Worm (Caenorhabditis elegans) whole organism, L3 larva: ENCODE data around the gene ZK662.2.

Source experiments
- R02D3.7 ChIP-seq: fragments of 150-350 bp; optimal IDR thresholded peaks from 2 replicates; lab custom pipeline; 2014; ENCODE audit warnings: missing biosample characterization, missing genetic modification characterization
- ZK546.5 ChIP-seq: sonication (generic microtip); optimal IDR thresholded peaks from 2 replicates; lab custom pipeline; 2017; ENCODE audit warnings: missing biosample characterization, missing genetic modification characterization
- aly-2 ChIP-seq: fragments of 150-350 bp; optimal IDR thresholded peaks from 2 replicates; lab custom pipeline; 2014; ENCODE audit warnings: missing biosample characterization, missing genetic modification characterization
- ama-1 ChIP-seq: fragments of 150-350 bp; optimal IDR thresholded peaks from 2 replicates; lab custom pipeline; 2018
- ceh-16 ChIP-seq: sonication (generic microtip); optimal IDR thresholded peaks from 2 replicates; lab custom pipeline; 2017; ENCODE audit warnings: missing biosample characterization, missing genetic modification characterization
- ceh-28 ChIP-seq: fragments of 150-350 bp; optimal IDR thresholded peaks from 2 replicates; lab custom pipeline; 2014; ENCODE audit warnings: missing biosample characterization, missing genetic modification reagents, missing genetic modification characterization
- ceh-82 ChIP-seq: fragments of 150-350 bp; optimal IDR thresholded peaks from 2 replicates; lab custom pipeline; 2014; ENCODE audit warnings: missing biosample characterization, missing genetic modification characterization
- ceh-9 ChIP-seq: sonication (generic microtip); optimal IDR thresholded peaks from 2 replicates; lab custom pipeline; 2018; ENCODE audit warnings: missing biosample characterization, missing genetic modification characterization
- daf-12 ChIP-seq: fragments of 150-350 bp; optimal IDR thresholded peaks from 2 replicates; lab custom pipeline; 2014; ENCODE audit warnings: missing biosample characterization, missing genetic modification reagents, missing genetic modification characterization
- egl-27 ChIP-seq: sonication (generic microtip); optimal IDR thresholded peaks from 4 replicates; lab custom pipeline; 2017; ENCODE audit warnings: missing biosample characterization, missing genetic modification reagents, missing genetic modification characterization
- egl-5 ChIP-seq: fragments of 150-350 bp; optimal IDR thresholded peaks from 2 replicates; lab custom pipeline; 2017; ENCODE audit warnings: missing biosample characterization, missing genetic modification reagents, missing genetic modification characterization, inconsistent platforms
- elt-1 ChIP-seq: fragments of 150-350 bp; optimal IDR thresholded peaks from 2 replicates; lab custom pipeline; 2014; ENCODE audit warnings: missing biosample characterization, missing genetic modification characterization
- elt-2 ChIP-seq: sonication (generic microtip); optimal IDR thresholded peaks from 2 replicates; lab custom pipeline; 2016; ENCODE audit warnings: missing genetic modification reagents, mild to moderate bottlenecking, missing genetic modification characterization, missing compliant biosample characterization
- elt-3 ChIP-seq, 3 experiments: fragments of 150-350 bp in 1 of 3; sonication (generic microtip) in 2 of 3; optimal IDR thresholded peaks; 2 replicates in 2 of 3; 4 replicates in 1 of 3; lab custom pipeline; 2014 to 2017; ENCODE audit warnings: missing biosample characterization in 3 of 3, missing genetic modification characterization in 3 of 3
- fkh-10 ChIP-seq: sonication (generic microtip); optimal IDR thresholded peaks from 2 replicates; lab custom pipeline; 2017; ENCODE audit warnings: missing biosample characterization, missing genetic modification reagents, missing genetic modification characterization
- fkh-2 ChIP-seq: fragments of 150-350 bp; optimal IDR thresholded peaks from 2 replicates; lab custom pipeline; 2014; ENCODE audit warnings: missing biosample characterization, missing genetic modification reagents, missing genetic modification characterization
- fos-1 ChIP-seq: fragments of 150-350 bp; optimal IDR thresholded peaks from 2 replicates; lab custom pipeline; 2014; ENCODE audit warnings: missing biosample characterization, missing genetic modification characterization
- hmg-11 ChIP-seq: sonication (generic microtip); optimal IDR thresholded peaks from 2 replicates; lab custom pipeline; 2016; ENCODE audit warnings: missing genetic modification characterization, missing compliant biosample characterization
- jun-1 ChIP-seq: fragments of 150-350 bp; optimal IDR thresholded peaks from 2 replicates; lab custom pipeline; 2014; ENCODE audit warnings: missing biosample characterization, missing genetic modification reagents, missing genetic modification characterization
- lin-15B ChIP-seq: fragments of 150-350 bp; optimal IDR thresholded peaks from 2 replicates; lab custom pipeline; 2014; ENCODE audit warnings: missing biosample characterization, missing genetic modification characterization
- lin-39 ChIP-seq: fragments of 150-350 bp; optimal IDR thresholded peaks from 2 replicates; lab custom pipeline; 2018; ENCODE audit warnings: missing biosample characterization, missing genetic modification reagents, missing genetic modification characterization
- lsy-12 ChIP-seq: sonication (generic microtip); optimal IDR thresholded peaks from 2 replicates; lab custom pipeline; 2016; ENCODE audit warnings: mild to moderate bottlenecking, missing genetic modification characterization, missing compliant biosample characterization
- mdl-1 ChIP-seq: fragments of 150-350 bp; optimal IDR thresholded peaks from 2 replicates; lab custom pipeline; 2014; ENCODE audit warnings: missing biosample characterization, missing genetic modification characterization
- mml-1 ChIP-seq: fragments of 150-350 bp; sonication (generic microtip); optimal IDR thresholded peaks from 3 replicates; lab custom pipeline; 2014; ENCODE audit warnings: missing biosample characterization, missing genetic modification characterization
- nfya-1 ChIP-seq: sonication (generic microtip); optimal IDR thresholded peaks from 2 replicates; lab custom pipeline; 2017; ENCODE audit warnings: missing genetic modification characterization, mild to moderate bottlenecking, missing compliant biosample characterization, antibody characterized with exemption, moderate library complexity; ENCODE audit not compliant: insufficient read depth
- nhr-11 ChIP-seq: fragments of 150-350 bp; optimal IDR thresholded peaks from 2 replicates; lab custom pipeline; 2014; ENCODE audit warnings: missing biosample characterization, missing genetic modification characterization
- nhr-12 ChIP-seq: fragments of 150-350 bp; optimal IDR thresholded peaks from 2 replicates; lab custom pipeline; 2014; ENCODE audit warnings: missing biosample characterization, missing genetic modification characterization
- nhr-23 ChIP-seq: fragments of 150-350 bp; optimal IDR thresholded peaks from 2 replicates; lab custom pipeline; 2014; ENCODE audit warnings: missing biosample characterization, missing genetic modification reagents, missing genetic modification characterization
- nhr-237 ChIP-seq: fragments of 150-350 bp; optimal IDR thresholded peaks from 2 replicates; lab custom pipeline; 2014; ENCODE audit warnings: missing biosample characterization, missing genetic modification characterization
- nhr-25 ChIP-seq: sonication (generic microtip); optimal IDR thresholded peaks from 2 replicates; lab custom pipeline; 2017; ENCODE audit warnings: missing biosample characterization, missing genetic modification characterization
- nhr-28 ChIP-seq: fragments of 150-350 bp; optimal IDR thresholded peaks from 2 replicates; lab custom pipeline; 2014; ENCODE audit warnings: missing biosample characterization, missing genetic modification characterization
- nhr-43 ChIP-seq: sonication (generic microtip); optimal IDR thresholded peaks from 2 replicates; lab custom pipeline; 2016; ENCODE audit warnings: mild to moderate bottlenecking, missing genetic modification characterization, missing compliant biosample characterization; ENCODE audit not compliant: poor library complexity, severe bottlenecking
- nhr-67 ChIP-seq: fragments of 150-350 bp; optimal IDR thresholded peaks from 2 replicates; lab custom pipeline; 2014; ENCODE audit warnings: missing biosample characterization, missing genetic modification characterization
- nhr-76 ChIP-seq: fragments of 150-350 bp; sonication (generic microtip); optimal IDR thresholded peaks from 5 replicates; lab custom pipeline; 2014; ENCODE audit warnings: missing biosample characterization, missing genetic modification characterization
- nhr-77 ChIP-seq: fragments of 150-350 bp; optimal IDR thresholded peaks from 2 replicates; lab custom pipeline; 2014; ENCODE audit warnings: missing biosample characterization, missing genetic modification characterization
- pha-4 ChIP-seq: fragments of 150-350 bp; optimal IDR thresholded peaks from 2 replicates; lab custom pipeline; 2014; ENCODE audit warnings: missing biosample characterization, missing genetic modification reagents, missing genetic modification characterization
- pqm-1 ChIP-seq: fragments of 150-350 bp; optimal IDR thresholded peaks from 2 replicates; lab custom pipeline; 2017; ENCODE audit warnings: missing biosample characterization, missing genetic modification characterization, inconsistent platforms
- sea-2 ChIP-seq: fragments of 150-350 bp; sonication (generic microtip); optimal IDR thresholded peaks from 4 replicates; lab custom pipeline; 2014; ENCODE audit warnings: missing biosample characterization, missing genetic modification reagents, missing genetic modification characterization
- skn-1 ChIP-seq: fragments of 150-350 bp; optimal IDR thresholded peaks from 2 replicates; lab custom pipeline; 2014; ENCODE audit warnings: missing biosample characterization, missing genetic modification characterization
- snpc-4 ChIP-seq: fragments of 150-350 bp; optimal IDR thresholded peaks from 2 replicates; lab custom pipeline; 2014; ENCODE audit warnings: missing biosample characterization, missing genetic modification characterization
- tbx-2 ChIP-seq: sonication (generic microtip); optimal IDR thresholded peaks from 2 replicates; lab custom pipeline; 2016; ENCODE audit warnings: mild to moderate bottlenecking, missing genetic modification characterization, missing compliant biosample characterization
- unc-39 ChIP-seq: sonication (generic microtip); optimal IDR thresholded peaks from 4 replicates; lab custom pipeline; 2017; ENCODE audit warnings: missing biosample characterization, missing genetic modification characterization
- unc-62 ChIP-seq: fragments of 150-350 bp; sonication (generic microtip); optimal IDR thresholded peaks from 4 replicates; lab custom pipeline; 2014; ENCODE audit warnings: missing biosample characterization, missing genetic modification reagents, missing genetic modification characterization
- zag-1 ChIP-seq: fragments of 150-350 bp; optimal IDR thresholded peaks from 2 replicates; lab custom pipeline; 2014; ENCODE audit warnings: missing biosample characterization, missing genetic modification characterization

The ZK662.2 gene

ce11 chrX:15707366-15707892 lies 10.9 kb downstream of the ZK662.2 start:
- peak; percentile 48 for TF ChIP-seq lsy-12 (tag; lab: Kevin White, UChicago)
- TF ChIP-seq pha-4 (tag; lab: Kevin White, UChicago): peak; percentile 88
- TF ChIP-seq fos-1 (tag; lab: Kevin White, UChicago): peak; percentile 16
- TF ChIP-seq nhr-43 (tag; lab: Kevin White, UChicago): peak; percentile 55
- no peak for TF ChIP-seq daf-12 (tag; lab: Kevin White, UChicago)
- TF ChIP-seq hmg-11 (tag; lab: Kevin White, UChicago): peak; percentile 79
- peak; percentile 51 for TF ChIP-seq elt-1 (tag; lab: Kevin White, UChicago)
- peak; percentile 61 for TF ChIP-seq elt-2 (tag; lab: Kevin White, UChicago)
- TF ChIP-seq ama-1: peak; percentile 61
- TF ChIP-seq ceh-28 (tag; lab: Kevin White, UChicago): peak; percentile 77
- peak; percentile 97 for TF ChIP-seq lin-39
- TF ChIP-seq nhr-23 (tag; lab: Kevin White, UChicago): peak; percentile 77
- TF ChIP-seq lin-15B (tag; lab: Kevin White, UChicago): peak; percentile 49
- TF ChIP-seq fkh-2: no peak
- peak; percentile 65 for TF ChIP-seq egl-5
- TF ChIP-seq jun-1 (tag; lab: Kevin White, UChicago): peak; percentile 90
- no peak for TF ChIP-seq nhr-25 (tag; lab: Kevin White, UChicago)
- peak; percentile 59 for TF ChIP-seq pqm-1
- no peak for TF ChIP-seq ZK546.5
- TF ChIP-seq unc-62: peak; percentile 61
- peak; percentile 44 for TF ChIP-seq tbx-2
- peak; percentile 83 for TF ChIP-seq fkh-10
- TF ChIP-seq nhr-77 (tag; lab: Kevin White, UChicago): no peak
- peak; percentile 84 for TF ChIP-seq snpc-4 (tag; lab: Kevin White, UChicago)
- TF ChIP-seq aly-2: no peak
- peak; percentile 47 for TF ChIP-seq R02D3.7 (tag; lab: Kevin White, UChicago)
- TF ChIP-seq mdl-1 (tag; lab: Kevin White, UChicago): peak; percentile 88
- TF ChIP-seq egl-27 (tag; lab: Kevin White, UChicago): peak; percentile 93
- TF ChIP-seq skn-1: peak; percentile 58
- TF ChIP-seq nhr-11: peak; percentile 83
- TF ChIP-seq nfya-1: peak; percentile 86
- no peak for TF ChIP-seq ceh-16 (tag; lab: Kevin White, UChicago)

ce11 chrX:15707913-15708312 lies 11.4 kb downstream of the ZK662.2 start, which contains the start of gene nhr-48:
Gene nhr-48, plus strand, starts transcription at chrX:15708213.
- no peak for TF ChIP-seq elt-1 (tag; lab: Kevin White, UChicago)
- TF ChIP-seq egl-27 (tag; lab: Kevin White, UChicago): no peak
- TF ChIP-seq nhr-12: no peak
- no peak for TF ChIP-seq unc-39 (tag; lab: Kevin White, UChicago)
- no peak for TF ChIP-seq hmg-11 (tag; lab: Kevin White, UChicago)
- TF ChIP-seq nhr-77 (tag; lab: Kevin White, UChicago): no peak
- TF ChIP-seq nhr-237 (tag; lab: Kevin White, UChicago): no peak
- no peak for TF ChIP-seq fkh-2
- no peak for TF ChIP-seq lin-39
- no peak for TF ChIP-seq lin-15B (tag; lab: Kevin White, UChicago)
- no peak for TF ChIP-seq nfya-1
- TF ChIP-seq unc-62: no peak
- TF ChIP-seq nhr-25 (tag; lab: Kevin White, UChicago): no peak
- no peak for TF ChIP-seq nhr-67 (tag; lab: Kevin White, UChicago)
- TF ChIP-seq nhr-23 (tag; lab: Kevin White, UChicago): no peak
- no peak for TF ChIP-seq nhr-28 (tag; lab: Kevin White, UChicago)
- TF ChIP-seq mml-1 (tag; lab: Kevin White, UChicago): no peak
- TF ChIP-seq zag-1 (tag; lab: Kevin White, UChicago): no peak

- TF ChIP-seq elt-2 (tag; lab: Kevin White, UChicago): peak; percentile 63
- TF ChIP-seq hmg-11 (tag; lab: Kevin White, UChicago): peak; percentile 22
- TF ChIP-seq ZK546.5: no peak
- TF ChIP-seq sea-2 (GFP tag; lab: Kevin White, UChicago): no peak
- no peak for TF ChIP-seq unc-39 (tag; lab: Kevin White, UChicago)
- TF ChIP-seq tbx-2: no peak
- TF ChIP-seq R02D3.7 (tag; lab: Kevin White, UChicago): peak; percentile 13
- TF ChIP-seq egl-27 (tag; lab: Kevin White, UChicago): no peak
- no peak for TF ChIP-seq zag-1 (tag; lab: Kevin White, UChicago)
- no peak for TF ChIP-seq elt-3 (tag; optimal IDR thresholded peaks at IDR 0.05; lab: Kevin White, UChicago)
- TF ChIP-seq snpc-4 (tag; lab: Kevin White, UChicago): no peak
- TF ChIP-seq pha-4 (tag; lab: Kevin White, UChicago): peak; percentile 44
- TF ChIP-seq nhr-11: no peak
- no peak for TF ChIP-seq ceh-82 (tag; lab: Kevin White, UChicago)
- TF ChIP-seq egl-5: no peak
- TF ChIP-seq ama-1: no peak
- no peak for TF ChIP-seq nhr-76
- TF ChIP-seq ceh-9 (tag; lab: Kevin White, UChicago): no peak
- no peak for TF ChIP-seq ceh-16 (tag; lab: Kevin White, UChicago)
- TF ChIP-seq mml-1 (tag; lab: Kevin White, UChicago): no peak
- TF ChIP-seq nhr-23 (tag; lab: Kevin White, UChicago): peak; percentile 35
- no peak for TF ChIP-seq nhr-28 (tag; lab: Kevin White, UChicago)
- TF ChIP-seq skn-1: no peak
- no peak for TF ChIP-seq unc-62
- TF ChIP-seq nhr-43 (tag; lab: Kevin White, UChicago): peak; percentile 72
- no peak for TF ChIP-seq nhr-237 (tag; lab: Kevin White, UChicago)
- TF ChIP-seq fkh-2: no peak
- TF ChIP-seq pqm-1: peak; percentile 35
- no peak for TF ChIP-seq lin-15B (tag; lab: Kevin White, UChicago)
- TF ChIP-seq nfya-1: peak; percentile 16
- TF ChIP-seq nhr-67 (tag; lab: Kevin White, UChicago): no peak
- TF ChIP-seq lsy-12 (tag; lab: Kevin White, UChicago): no peak
Observed at ce11 chrX:15709594-15709993, 13.1 kb downstream of the ZK662.2 start.
